Fruit fly (Drosophila melanogaster): ENCODE data around the gene CG34241.

Gene CG34241

dm6 chr3L:12136630-12137029, 8.9 kb downstream of the CG34241 start, which contains the start of the genes CG5645 and Atg12:
Gene CG5645 (minus strand): TSS chr3L:12136706.
Gene Atg12 (plus strand): TSS chr3L:12136967.
- TF ChIP-seq caup (GFP tag; optimal IDR thresholded peaks at IDR 0.05; ENCODE audit: severe bottlenecking) = peak; percentile 44
- 0 out of 3 replicates have a peak, but pooled peaks have one; percentile 36 for TF ChIP-seq CG2889 (GFP tag; IDR thresholded peaks at IDR 0.05)
- peak; percentile 64 for TF ChIP-seq Fer3 (tag; optimal IDR thresholded peaks at IDR 0.05)
- TF ChIP-seq CG18619 (GFP tag; optimal IDR thresholded peaks at IDR 0.05) = no peak
- TF ChIP-seq Bdp1 (GFP tag; optimal IDR thresholded peaks at IDR 0.05) = no peak
- TF ChIP-seq CG8290 (GFP tag; optimal IDR thresholded peaks at IDR 0.05) = no peak
- no peak for TF ChIP-seq CG8290 (tag; optimal IDR thresholded peaks at IDR 0.05)
- TF ChIP-seq wdn (GFP tag; IDR thresholded peaks at IDR 0.05) = no peak
- no peak for TF ChIP-seq hkb (optimal IDR thresholded peaks at IDR 0.05)
- TF ChIP-seq hkb (GFP tag; IDR thresholded peaks at IDR 0.05) = peak; percentile 61; the same call in 1 of the 2 replicates
- TF ChIP-seq CG2116 (GFP tag; optimal IDR thresholded peaks at IDR 0.05) = peak; percentile 78
- no peak for TF ChIP-seq CTCF (GFP tag; optimal IDR thresholded peaks at IDR 0.05)
- TF ChIP-seq tio (GFP tag; optimal IDR thresholded peaks at IDR 0.05) = peak; percentile 8
- TF ChIP-seq CG4707 (GFP tag; optimal IDR thresholded peaks at IDR 0.05) = no peak
- no peak for TF ChIP-seq psq (GFP tag; optimal IDR thresholded peaks at IDR 0.05)
- no peak for TF ChIP-seq Rx (GFP tag; IDR thresholded peaks at IDR 0.05)
- no peak for TF ChIP-seq usp (GFP tag; optimal IDR thresholded peaks at IDR 0.05)
- TF ChIP-seq unc-4 (GFP tag; IDR thresholded peaks at IDR 0.05; ENCODE audit: partially characterized antibody) = peak; percentile 85
- TF ChIP-seq org-1 (GFP tag; optimal IDR thresholded peaks at IDR 0.05) = no peak
- no peak for TF ChIP-seq CG16815 (GFP tag; optimal IDR thresholded peaks at IDR 0.05)
- peak; percentile 51 for TF ChIP-seq dmrt99B (tag; optimal IDR thresholded peaks at IDR 0.05)
- peak; percentile 58 for TF ChIP-seq Meics (GFP tag; optimal IDR thresholded peaks at IDR 0.05)
- TF ChIP-seq CG4820 (GFP tag; optimal IDR thresholded peaks at IDR 0.05) = peak; percentile 60
- TF ChIP-seq CG17802 (tag; optimal IDR thresholded peaks at IDR 0.05) = no peak
- TF ChIP-seq Dfd (GFP tag; optimal IDR thresholded peaks at IDR 0.05) = no peak
- peak; percentile 80 for TF ChIP-seq BEAF-32 (GFP tag; optimal IDR thresholded peaks at IDR 0.05)
- TF ChIP-seq gcm2 (GFP tag; optimal IDR thresholded peaks at IDR 0.05) = no peak
- no peak for TF ChIP-seq Drgx (GFP tag; IDR thresholded peaks at IDR 0.05)
- no peak for TF ChIP-seq toy (GFP tag; IDR thresholded peaks at IDR 0.05)
- no peak for TF ChIP-seq HHEX (GFP tag; optimal IDR thresholded peaks at IDR 0.05)
- peak; percentile 78 for TF ChIP-seq CG12391 (tag; optimal IDR thresholded peaks at IDR 0.05)
- TF ChIP-seq pb (GFP tag; optimal IDR thresholded peaks at IDR 0.05) = no peak
- no peak for TF ChIP-seq Mes4 (GFP tag; optimal IDR thresholded peaks at IDR 0.05)
- TF ChIP-seq Nf-YB (GFP tag; optimal IDR thresholded peaks at IDR 0.05) = no peak
- TF ChIP-seq ERR (GFP tag; optimal IDR thresholded peaks at IDR 0.05) = no peak
- peak; percentile 43 for TF ChIP-seq lilli (GFP tag; optimal IDR thresholded peaks at IDR 0.05)
- TF ChIP-seq Pdp1 (GFP tag; optimal IDR thresholded peaks at IDR 0.05) = peak in 1 of 2 experiments; percentile 28
- TF ChIP-seq CG7357 (GFP tag; IDR thresholded peaks at IDR 0.05) = no peak
- no peak for TF ChIP-seq da (GFP tag; optimal IDR thresholded peaks at IDR 0.05)
- peak; percentile 47; the same call in 2 of the 3 replicates for TF ChIP-seq ase (GFP tag; IDR thresholded peaks at IDR 0.05)
- TF ChIP-seq CG8359 (GFP tag; optimal IDR thresholded peaks at IDR 0.05; ENCODE audit: borderline replicate concordance) = no peak
- TF ChIP-seq CG1602 (GFP tag; optimal IDR thresholded peaks at IDR 0.05) = peak; percentile 5
- no peak for TF ChIP-seq yki (optimal IDR thresholded peaks at IDR 0.05)
- peak; percentile 76 for TF ChIP-seq sob (GFP tag; IDR thresholded peaks at IDR 0.05)
- peak; percentile 72; the same call in 2 of the 3 replicates for TF ChIP-seq Opbp (GFP tag; IDR thresholded peaks at IDR 0.05; ENCODE audit: partially characterized antibody)
- peak; percentile 74 for TF ChIP-seq Max (GFP tag; optimal IDR thresholded peaks at IDR 0.05)
- no peak for TF ChIP-seq ci (GFP tag; IDR thresholded peaks at IDR 0.05)
- TF ChIP-seq sima (GFP tag; optimal IDR thresholded peaks at IDR 0.05) = no peak
- TF ChIP-seq CG4730 (GFP tag; IDR thresholded peaks at IDR 0.05) = peak; percentile 48
- TF ChIP-seq CG32532 (GFP tag; IDR thresholded peaks at IDR 0.05) = peak; percentile 74; the same call in 1 of the 2 replicates
- no peak for TF ChIP-seq CG12744 (GFP tag; optimal IDR thresholded peaks at IDR 0.05)
- TF ChIP-seq HLH54F (GFP tag; optimal IDR thresholded peaks at IDR 0.05) = no peak
- TF ChIP-seq crp (GFP tag; optimal IDR thresholded peaks at IDR 0.05) = peak in 1 of 2 experiments; percentile 2
